Fruit fly (Drosophila melanogaster) whole organism, embryonic: ENCODE data around the gene Pdfr.

Source experiments
- CG12391 ChIP-seq: fragments of 200-800 bp; sonication (Bioruptor generic); optimal IDR thresholded peaks from 3 replicates; lab custom pipeline; 2018; ENCODE audit warnings: missing biosample characterization, mild to moderate bottlenecking, missing genetic modification characterization, moderate library complexity
- CG13296 ChIP-seq: fragments of 200-800 bp; sonication (Bioruptor generic); optimal IDR thresholded peaks from 3 replicates; lab custom pipeline; 2018; ENCODE audit warnings: missing biosample characterization, mild to moderate bottlenecking, missing genetic modification characterization
- CG13894 ChIP-seq: fragments of 200-800 bp; sonication (Bioruptor generic); optimal IDR thresholded peaks from 3 replicates; lab custom pipeline; 2018; ENCODE audit warnings: missing biosample characterization, mild to moderate bottlenecking, missing genetic modification characterization, moderate library complexity
- CG15479 ChIP-seq: fragments of 200-800 bp; sonication (Bioruptor generic); optimal IDR thresholded peaks from 3 replicates; lab custom pipeline; 2019; ENCODE audit warnings: missing biosample characterization, mild to moderate bottlenecking, missing genetic modification characterization, moderate library complexity
- CG17328 ChIP-seq: fragments of 200-800 bp; sonication (Bioruptor generic); IDR thresholded peaks from 2 replicates; pipeline ENCODE4 v1.3.6; 2022; ENCODE audit warnings: missing biosample characterization, missing genetic modification characterization
- CG17568 ChIP-seq: fragments of 200-800 bp; sonication (Bioruptor generic); optimal IDR thresholded peaks from 2 replicates; lab custom pipeline; 2018; ENCODE audit warnings: missing biosample characterization, mild to moderate bottlenecking, missing genetic modification characterization, moderate library complexity
- CG1792 ChIP-seq: fragments of 200-800 bp; sonication (Bioruptor generic); optimal IDR thresholded peaks from 2 replicates; lab custom pipeline; 2016; ENCODE audit warnings: missing biosample characterization, missing genetic modification characterization
- CG2116 ChIP-seq: fragments of 200-800 bp; sonication (Bioruptor generic); optimal IDR thresholded peaks from 3 replicates; lab custom pipeline; 2018; ENCODE audit warnings: missing biosample characterization, mild to moderate bottlenecking, missing genetic modification characterization
- CG34376 ChIP-seq: fragments of 200-800 bp; sonication (Bioruptor generic); optimal IDR thresholded peaks from 2 replicates; lab custom pipeline; 2018; ENCODE audit warnings: missing biosample characterization, mild to moderate bottlenecking, missing genetic modification characterization
- CG5245 ChIP-seq: fragments of 200-800 bp; sonication (Bioruptor generic); optimal IDR thresholded peaks from 3 replicates; lab custom pipeline; 2016; ENCODE audit warnings: missing biosample characterization, missing genetic modification characterization
- CG7745 ChIP-seq: fragments of 200-800 bp; sonication (Bioruptor generic); optimal IDR thresholded peaks from 2 replicates; lab custom pipeline; 2018; ENCODE audit warnings: missing biosample characterization, mild to moderate bottlenecking, missing genetic modification characterization, moderate library complexity
- CG7987 ChIP-seq: fragments of 200-800 bp; sonication (Bioruptor generic); optimal IDR thresholded peaks from 2 replicates; lab custom pipeline; 2018; ENCODE audit warnings: missing biosample characterization, mild to moderate bottlenecking, missing genetic modification characterization, moderate library complexity
- CG8281 ChIP-seq: fragments of 200-800 bp; sonication (Bioruptor generic); optimal IDR thresholded peaks from 2 replicates; lab custom pipeline; 2018; ENCODE audit warnings: missing biosample characterization, mild to moderate bottlenecking, missing genetic modification characterization, moderate library complexity
- CoRest ChIP-seq: fragments of 200-800 bp; sonication (Bioruptor generic); optimal IDR thresholded peaks from 3 replicates; lab custom pipeline; 2018; ENCODE audit warnings: missing biosample characterization, mild to moderate bottlenecking, missing genetic modification characterization, moderate library complexity
- D19A ChIP-seq: fragments of 200-800 bp; optimal IDR thresholded peaks from 3 replicates; lab custom pipeline; 2019; ENCODE audit warnings: missing biosample characterization, mild to moderate bottlenecking, missing genetic modification characterization, moderate library complexity
- Dref ChIP-seq: fragments of 200-800 bp; sonication (Bioruptor generic); IDR thresholded peaks from 2 replicates; pipeline ENCODE4 v1.3.6; 2022; ENCODE audit warnings: missing biosample characterization, missing genetic modification characterization
- Elba2 ChIP-seq: fragments of 200-800 bp; sonication (Bioruptor generic); optimal IDR thresholded peaks from 3 replicates; lab custom pipeline; 2016; ENCODE audit warnings: missing biosample characterization, missing genetic modification characterization
- H15 ChIP-seq: fragments of 200-800 bp; sonication (Bioruptor generic); IDR thresholded peaks from 3 replicates; pipeline ENCODE4 v1.3.6; 2022; ENCODE audit warnings: missing biosample characterization, missing genetic modification characterization
- HLH54F ChIP-seq: fragments of 200-800 bp; sonication (Bioruptor generic); optimal IDR thresholded peaks from 3 replicates; lab custom pipeline; 2016; ENCODE audit warnings: missing biosample characterization, missing genetic modification characterization
- Hr51 ChIP-seq, 2 experiments: fragments of 200-800 bp; sonication (Bioruptor generic); optimal IDR thresholded peaks; 2 replicates in 1 of 2; 3 replicates in 1 of 2; lab custom pipeline; 2016 to 2018; ENCODE audit warnings: missing biosample characterization in 2 of 2, missing genetic modification characterization in 2 of 2, mild to moderate bottlenecking in 1 of 2, moderate library complexity in 1 of 2
- Med ChIP-seq: fragments of 200-800 bp; sonication (Bioruptor generic); peaks from one replicate; lab custom pipeline; 2016; ENCODE audit warnings: missing biosample characterization, missing genetic modification characterization, mild to moderate bottlenecking, inconsistent platforms, moderate library complexity
- Ptx1 ChIP-seq: fragments of 200-800 bp; sonication (Bioruptor generic); IDR thresholded peaks from 2 replicates; pipeline ENCODE4 v1.3.6; 2022; ENCODE audit warnings: missing biosample characterization, missing genetic modification characterization
- Ravus ChIP-seq: fragments of 200-800 bp; sonication (Bioruptor generic); IDR thresholded peaks from 2 replicates; pipeline ENCODE4 v1.3.6; 2022; ENCODE audit warnings: missing biosample characterization, missing genetic modification characterization
- Scr ChIP-seq: fragments of 200-800 bp; sonication (Bioruptor generic); IDR thresholded peaks from 2 replicates; pipeline ENCODE4 v1.3.6; 2022; ENCODE audit warnings: missing biosample characterization, missing genetic modification characterization; ENCODE audit not compliant: partially characterized antibody
- Trl ChIP-seq, 3 experiments: fragments of >200 bp in 2 of 3; fragments of 200-800 bp in 1 of 3; sonication (Bioruptor generic) in 1 of 3; optimal IDR thresholded peaks; 2 replicates in 1 of 3; 3 replicates in 2 of 3; lab custom pipeline; 2016 to 2017; ENCODE audit warnings: missing biosample characterization in 1 of 3, missing genetic modification characterization in 1 of 3
- abd-A ChIP-seq: fragments of 200-800 bp; sonication (Bioruptor generic); optimal IDR thresholded peaks from 3 replicates; lab custom pipeline; 2019; ENCODE audit warnings: missing biosample characterization, mild to moderate bottlenecking, missing genetic modification characterization, moderate library complexity
- chinmo ChIP-seq: fragments of 200-800 bp; sonication (Bioruptor generic); IDR thresholded peaks from 4 replicates; pipeline ENCODE4 v1.3.6; 2022; ENCODE audit warnings: missing biosample characterization, missing genetic modification characterization; ENCODE audit not compliant: partially characterized antibody
- dmrt99B ChIP-seq: fragments of 200-800 bp; sonication (Bioruptor generic); optimal IDR thresholded peaks from 2 replicates; lab custom pipeline; 2018; ENCODE audit warnings: missing biosample characterization, mild to moderate bottlenecking, missing genetic modification characterization, moderate library complexity
- esg ChIP-seq: fragments of 200-800 bp; sonication (Bioruptor generic); conservative IDR thresholded peaks from 2 replicates; pipeline ENCODE4 v1.3.6; 2022; ENCODE audit warnings: missing biosample characterization, missing genetic modification characterization
- gcm ChIP-seq: fragments of 200-800 bp; sonication (Bioruptor generic); optimal IDR thresholded peaks from 2 replicates; lab custom pipeline; 2019; ENCODE audit warnings: missing biosample characterization, mild to moderate bottlenecking, missing genetic modification characterization, moderate library complexity
- gcm2 ChIP-seq: fragments of 200-800 bp; sonication (Bioruptor generic); optimal IDR thresholded peaks from 2 replicates; lab custom pipeline; 2016; ENCODE audit warnings: missing biosample characterization, missing genetic modification characterization
- gfzf ChIP-seq: fragments of 200-800 bp; sonication (Bioruptor generic); optimal IDR thresholded peaks from 2 replicates; lab custom pipeline; 2016; ENCODE audit warnings: missing biosample characterization, mild to moderate bottlenecking, missing genetic modification characterization, moderate library complexity
- jing ChIP-seq: fragments of 200-800 bp; sonication (Bioruptor generic); optimal IDR thresholded peaks from 2 replicates; lab custom pipeline; 2018; ENCODE audit warnings: missing biosample characterization, mild to moderate bottlenecking, missing genetic modification characterization
- luna ChIP-seq: fragments of 200-800 bp; sonication (Bioruptor generic); optimal IDR thresholded peaks from 2 replicates; lab custom pipeline; 2016; ENCODE audit warnings: missing biosample characterization, missing genetic modification characterization
- nom ChIP-seq: fragments of 200-800 bp; sonication (Bioruptor generic); optimal IDR thresholded peaks from 2 replicates; lab custom pipeline; 2017; ENCODE audit warnings: missing biosample characterization, missing genetic modification characterization, mild to moderate bottlenecking, moderate library complexity, missing genetic modification reagents
- oc ChIP-seq: fragments of 200-800 bp; sonication (Bioruptor generic); optimal IDR thresholded peaks from 2 replicates; lab custom pipeline; 2018; ENCODE audit warnings: missing biosample characterization, mild to moderate bottlenecking, missing genetic modification characterization, moderate library complexity
- otp ChIP-seq: fragments of 200-800 bp; sonication (Bioruptor generic); IDR thresholded peaks from 3 replicates; pipeline ENCODE4, ENCODE4 v1.3.6; 2022; ENCODE audit warnings: missing biosample characterization, missing genetic modification characterization
- pan ChIP-seq, 4 experiments: fragments of >200 bp in 3 of 4; fragments of 200-800 bp in 1 of 4; sonication (Bioruptor generic) in 1 of 4; optimal IDR thresholded peaks in 3 of 4; IDR thresholded peaks in 1 of 4; 2 replicates each; pipeline versions ENCODE4 v1.3.6 to Lab custom; 2017 to 2022; ENCODE audit warnings: missing biosample characterization in 2 of 4, missing genetic modification characterization in 2 of 4, mixed read lengths in 1 of 4
- pho ChIP-seq: fragments of 200-800 bp; sonication (Bioruptor generic); optimal IDR thresholded peaks from 2 replicates; lab custom pipeline; 2016; ENCODE audit warnings: missing biosample characterization, missing genetic modification characterization
- sens-2 ChIP-seq: fragments of 200-800 bp; sonication (Bioruptor generic); IDR thresholded peaks from 2 replicates; pipeline ENCODE4 v1.3.6; 2022; ENCODE audit warnings: missing biosample characterization, missing genetic modification characterization
- sug ChIP-seq: fragments of 200-800 bp; optimal IDR thresholded peaks from 2 replicates; lab custom pipeline; 2019; ENCODE audit warnings: missing biosample characterization, mild to moderate bottlenecking, missing genetic modification characterization, moderate library complexity
- tna ChIP-seq: fragments of 200-800 bp; sonication (Bioruptor generic); IDR thresholded peaks from 2 replicates; pipeline ENCODE4 v1.3.6; 2022; ENCODE audit warnings: missing biosample characterization, missing genetic modification characterization; ENCODE audit not compliant: partially characterized antibody
- zfh2 ChIP-seq: fragments of 200-800 bp; sonication (Bioruptor generic); optimal IDR thresholded peaks from 2 replicates; lab custom pipeline; 2016; ENCODE audit warnings: missing biosample characterization, missing genetic modification characterization

Gene Pdfr

DNA sequence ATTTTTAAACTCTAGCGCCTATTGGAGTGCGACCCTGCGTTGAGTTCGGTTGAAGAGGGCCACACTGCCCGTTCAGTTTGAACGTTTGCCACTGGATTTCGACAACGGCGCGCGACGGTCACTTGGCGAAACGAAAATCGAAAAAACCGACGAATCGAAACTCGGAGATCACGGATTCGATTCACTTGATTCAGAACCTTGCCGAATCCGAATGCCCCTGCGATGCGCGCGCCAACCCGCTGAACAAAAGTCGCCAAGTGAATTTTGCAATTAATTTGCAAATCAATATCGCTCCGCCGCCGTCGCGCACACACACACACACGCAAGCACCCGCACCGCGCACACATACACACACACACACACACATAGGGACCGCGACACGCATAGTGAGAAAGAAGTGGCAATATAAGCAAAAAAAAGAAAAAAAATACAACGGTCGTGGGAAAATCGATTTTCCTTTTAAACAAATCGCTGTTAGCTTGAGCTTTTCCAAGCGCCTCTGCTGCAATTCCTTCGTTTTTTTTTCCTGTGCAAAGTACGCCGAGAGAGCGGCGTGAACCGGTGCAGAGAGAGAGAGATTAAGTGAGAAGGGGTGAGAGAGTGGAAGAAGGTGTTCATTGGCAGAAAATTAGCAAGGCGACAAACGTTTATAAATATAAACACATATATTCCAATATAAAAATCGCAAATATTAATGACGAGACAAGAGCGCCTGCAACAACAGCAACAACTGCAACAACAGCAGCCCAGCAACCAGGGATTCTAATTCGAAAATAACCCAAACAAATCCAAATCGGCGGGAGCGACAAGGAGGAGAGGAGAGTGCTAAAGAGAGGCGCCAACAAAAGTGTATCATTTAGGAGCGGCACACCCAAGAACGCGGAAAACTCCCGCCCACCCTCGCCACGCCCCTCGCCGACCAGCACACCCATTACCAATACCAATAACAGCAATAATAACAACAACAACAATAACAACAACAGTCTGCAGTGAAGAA is 36.7 kb downstream of the Pdfr start, which contains the start of gene egh (continued):
- TF ChIP-seq pan (optimal IDR thresholded peaks at IDR 0.05; lab: Kevin White, UChicago) (no peak), pan (GFP tag; optimal IDR thresholded peaks at IDR 0.05 in 1 of 2, IDR thresholded peaks at IDR 0.05 in 1 of 2) (peak in 1 of 2 experiments; percentile 56), CG13894 (tag; lab: Kevin White, UChicago) (peak; percentile 3), CoRest (tag; lab: Kevin White, UChicago) (no peak), nom (GFP tag; lab: Kevin White, UChicago) (peak; percentile 80), Trl (optimal IDR thresholded peaks at IDR 0.05; lab: Kevin White, UChicago) (peak; percentile 76 to 92), Trl (GFP tag; optimal IDR thresholded peaks at IDR 0.05; lab: Kevin White, UChicago) (peak; percentile 51), CG34376 (GFP tag; lab: Kevin White, UChicago) (peak; percentile 34), zfh2 (GFP tag; lab: Kevin White, UChicago) (peak; percentile 34), pho (GFP tag; lab: Kevin White, UChicago) (peak; percentile 34), CG13296 (GFP tag; lab: Kevin White, UChicago) (no peak), esg (GFP tag; lab: Robert Waterston, UW) (peak; percentile 35; the same call in 1 of the 2 replicates), CG5245 (GFP tag; lab: Kevin White, UChicago) (no peak), Med (GFP tag; lab: Kevin White, UChicago) (peak; percentile 82), Scr (GFP tag; lab: Robert Waterston, UW) (peak; percentile 23; the same call in 1 of the 2 replicates), D19A (tag; lab: Kevin White, UChicago) (peak; percentile 32), Dref (GFP tag; lab: Robert Waterston, UW) (peak; percentile 50), CG1792 (GFP tag; lab: Kevin White, UChicago) (peak; percentile 28), Elba2 (peak; percentile 34), chinmo (GFP tag; lab: Robert Waterston, UW) (0 out of 4 replicates have a peak, but pooled peaks have one; percentile 43)
- TF ChIP-seq, all 482 proteins: peak for 155

DNA sequence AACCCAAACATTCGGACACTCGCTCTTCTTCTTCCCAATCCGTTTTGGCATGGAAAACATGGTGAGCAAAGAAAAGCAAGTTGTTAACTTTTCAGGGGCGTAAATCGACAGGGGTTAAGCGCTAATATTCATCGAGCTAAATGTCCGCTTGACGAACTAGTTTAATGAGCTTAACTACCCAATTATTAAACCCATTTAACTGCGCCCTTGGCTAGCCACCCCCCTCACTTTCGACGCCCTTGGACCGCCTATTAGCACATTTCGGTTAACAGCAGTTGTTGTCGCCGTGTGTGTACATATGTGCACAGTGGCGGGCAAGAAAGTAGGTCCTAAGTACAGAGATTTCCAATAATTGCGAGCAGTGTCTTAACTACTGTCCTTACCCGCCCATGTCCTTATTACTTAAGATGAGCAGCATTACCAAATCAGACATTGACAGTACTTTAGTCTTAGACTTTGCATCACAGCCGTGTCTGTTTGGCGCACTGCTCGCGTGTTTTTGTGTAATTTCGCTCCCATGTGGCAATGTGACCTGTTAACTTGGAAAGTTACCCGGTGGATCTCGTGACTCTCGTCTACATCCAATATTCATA is 37.5 kb downstream of the Pdfr start:
- peak; percentile 88 for TF ChIP-seq CG12391 (tag; lab: Kevin White, UChicago)
- TF ChIP-seq CG15479 (GFP tag; lab: Kevin White, UChicago) = no peak
- TF ChIP-seq dmrt99B (tag; lab: Kevin White, UChicago) = peak; percentile 92
- peak; percentile 65 for TF ChIP-seq CG17568 (GFP tag; lab: Kevin White, UChicago)
- TF ChIP-seq luna = peak; percentile 94
- TF ChIP-seq HLH54F (GFP tag; lab: Kevin White, UChicago) = peak; percentile 97
- TF ChIP-seq jing = peak; percentile 76
- TF ChIP-seq tna (GFP tag; lab: Robert Waterston, UW) = no peak
- TF ChIP-seq gcm (GFP tag; lab: Kevin White, UChicago) = peak; percentile 66
- TF ChIP-seq CG34376 (GFP tag; lab: Kevin White, UChicago) = peak; percentile 50
- TF ChIP-seq Ravus = peak; percentile 70
- peak; percentile 70 for TF ChIP-seq sug (tag; lab: Kevin White, UChicago)
- peak; percentile 93 for TF ChIP-seq H15 (GFP tag; lab: Robert Waterston, UW)
- TF ChIP-seq Ptx1 (GFP tag; lab: Robert Waterston, UW) = peak; percentile 95
- peak; percentile 63 for TF ChIP-seq CG8281 (tag; lab: Kevin White, UChicago)
- peak; percentile 96 for TF ChIP-seq otp (GFP tag; lab: Robert Waterston, UW)
- TF ChIP-seq CG17328 (GFP tag; lab: Robert Waterston, UW) = peak; percentile 90
- TF ChIP-seq gfzf (GFP tag; lab: Kevin White, UChicago) = no peak
- peak; percentile 69 for TF ChIP-seq sens-2 (GFP tag; lab: Robert Waterston, UW)
- TF ChIP-seq CG2116 (GFP tag; lab: Kevin White, UChicago) = peak; percentile 15
- TF ChIP-seq oc (tag; lab: Kevin White, UChicago) = peak; percentile 89
- peak; percentile 91 for TF ChIP-seq Hr51 (GFP tag; optimal IDR thresholded peaks at IDR 0.05; lab: Kevin White, UChicago)
- TF ChIP-seq CG7745 (tag; lab: Kevin White, UChicago) = no peak
- peak; percentile 87 for TF ChIP-seq CG7987 (GFP tag; lab: Kevin White, UChicago)
- peak; percentile 84 for TF ChIP-seq gcm2 (GFP tag; lab: Kevin White, UChicago)
- TF ChIP-seq abd-A (tag; lab: Kevin White, UChicago) = peak; percentile 68
